Worm (Caenorhabditis elegans) whole organism, young adult: ENCODE results near the gene Y12A6A.1.

Experiments used
- C06A6.2 ChIP-seq: fragments of 200-800 bp; sonication (Bioruptor generic); conservative IDR thresholded peaks from 2 replicates; pipeline ENCODE4 v1.3.6; 2022; ENCODE audit warnings: missing genetic modification characterization, missing compliant biosample characterization
- F33H1.4 ChIP-seq: fragments of 200-800 bp; sonication (Bioruptor generic); IDR thresholded peaks from 2 replicates; pipeline ENCODE4 v1.3.6; 2022; ENCODE audit warnings: missing genetic modification reagents, missing genetic modification characterization, missing compliant biosample characterization
- F55B11.4 ChIP-seq: sonication (generic microtip); optimal IDR thresholded peaks from 2 replicates; lab custom pipeline; 2016; ENCODE audit warnings: missing compliant biosample characterization, missing genetic modification characterization, borderline replicate concordance; ENCODE audit not compliant: insufficient read depth
- F57A8.1 ChIP-seq: fragments of 200-800 bp; sonication (Bioruptor generic); optimal IDR thresholded peaks from 2 replicates; lab custom pipeline; 2018; ENCODE audit warnings: mild to moderate bottlenecking, missing genetic modification characterization, moderate library complexity, missing compliant biosample characterization
- K11D2.4 ChIP-seq: fragments of 200-800 bp; sonication (Bioruptor generic); IDR thresholded peaks from 2 replicates; pipeline ENCODE4 v1.3.6; 2022; ENCODE audit warnings: missing genetic modification reagents, missing genetic modification characterization, missing compliant biosample characterization
- K12H6.12 ChIP-seq: fragments of 200-800 bp; sonication (Bioruptor generic); optimal IDR thresholded peaks from 2 replicates; lab custom pipeline; 2018; ENCODE audit warnings: mild to moderate bottlenecking, missing genetic modification characterization, missing compliant biosample characterization
- T26A5.8 ChIP-seq: sonication (generic microtip); optimal IDR thresholded peaks from 2 replicates; lab custom pipeline; 2016; ENCODE audit warnings: missing genetic modification characterization, missing compliant biosample characterization
- Y53G8AR.9 ChIP-seq: fragments of 200-800 bp; sonication (Bioruptor generic); conservative IDR thresholded peaks from 2 replicates; pipeline ENCODE4 v1.3.6; 2022; ENCODE audit warnings: missing genetic modification reagents, missing genetic modification characterization, missing compliant biosample characterization
- Y95B8A.8 ChIP-seq: fragments of 200-800 bp; sonication (Bioruptor generic); IDR thresholded peaks from 2 replicates; pipeline ENCODE4 v1.3.6; 2022; ENCODE audit warnings: missing genetic modification reagents, missing genetic modification characterization, missing compliant biosample characterization
- akir-1 ChIP-seq: fragments of 200-800 bp; sonication (Bioruptor generic); optimal IDR thresholded peaks from 2 replicates; lab custom pipeline; 2018; ENCODE audit warnings: mild to moderate bottlenecking, missing genetic modification characterization, moderate library complexity, missing compliant biosample characterization
- aptf-2 ChIP-seq: fragments of 200-800 bp; sonication (Bioruptor generic); conservative IDR thresholded peaks from 2 replicates; pipeline ENCODE4 v1.3.6; 2022; ENCODE audit warnings: missing genetic modification reagents, missing genetic modification characterization, missing compliant biosample characterization
- atf-7 ChIP-seq: sonication (generic microtip); optimal IDR thresholded peaks from 2 replicates; lab custom pipeline; 2017; ENCODE audit warnings: mild to moderate bottlenecking, missing genetic modification characterization, missing compliant biosample characterization
- attf-6 ChIP-seq: fragments of 200-800 bp; sonication (Bioruptor generic); IDR thresholded peaks from 2 replicates; pipeline ENCODE4 v1.3.6; 2022; ENCODE audit warnings: missing genetic modification reagents, missing genetic modification characterization, missing compliant biosample characterization
- cebp-1 ChIP-seq, 2 experiments: fragments of 200-800 bp in 1 of 2; sonication (Bioruptor generic) in 1 of 2; sonication (generic microtip) in 1 of 2; IDR thresholded peaks in 1 of 2; optimal IDR thresholded peaks in 1 of 2; 2 replicates each; pipeline versions ENCODE4 v1.3.6 to Lab custom; 2017 to 2022; ENCODE audit warnings: missing compliant biosample characterization in 2 of 2, missing genetic modification characterization in 2 of 2, mild to moderate bottlenecking in 1 of 2, missing genetic modification reagents in 1 of 2, moderate library complexity in 1 of 2
- cebp-2 ChIP-seq: fragments of 200-800 bp; sonication (Bioruptor generic); IDR thresholded peaks from 2 replicates; pipeline ENCODE4 v1.3.6; 2022; ENCODE audit warnings: missing genetic modification characterization, missing compliant biosample characterization
- ceh-40 ChIP-seq: fragments of 200-800 bp; sonication (Bioruptor generic); IDR thresholded peaks from 2 replicates; pipeline ENCODE4 v1.3.6; 2022; ENCODE audit warnings: missing genetic modification characterization, missing compliant biosample characterization
- ceh-58 ChIP-seq: fragments of 200-800 bp; sonication (Bioruptor generic); IDR thresholded peaks from 2 replicates; pipeline ENCODE4 v1.3.6; 2022; ENCODE audit warnings: missing genetic modification characterization, missing compliant biosample characterization
- chd-7 ChIP-seq: sonication (generic microtip); optimal IDR thresholded peaks from 2 replicates; lab custom pipeline; 2016; ENCODE audit warnings: mild to moderate bottlenecking, missing genetic modification characterization, moderate library complexity, missing compliant biosample characterization
- efl-1 ChIP-seq: fragments of 150-350 bp; optimal IDR thresholded peaks from 2 replicates; lab custom pipeline; 2014; ENCODE audit warnings: missing biosample characterization, missing genetic modification reagents, missing genetic modification characterization
- egl-18 ChIP-seq: fragments of 200-800 bp; sonication (Bioruptor generic); IDR thresholded peaks from 2 replicates; pipeline ENCODE4 v1.3.6; 2022; ENCODE audit warnings: missing genetic modification reagents, missing genetic modification characterization, missing compliant biosample characterization
- ekl-4 ChIP-seq: fragments of 200-800 bp; sonication (Bioruptor generic); IDR thresholded peaks from 2 replicates; pipeline ENCODE4 v1.3.6; 2022; ENCODE audit warnings: missing genetic modification reagents, missing genetic modification characterization, missing compliant biosample characterization
- fkh-3 ChIP-seq: sonication (generic microtip); optimal IDR thresholded peaks from 2 replicates; lab custom pipeline; 2016; ENCODE audit warnings: mild to moderate bottlenecking, missing genetic modification characterization, missing compliant biosample characterization
- hmg-20 ChIP-seq: fragments of 200-800 bp; sonication (Bioruptor generic); IDR thresholded peaks from 2 replicates; pipeline ENCODE4 v1.3.6; 2022; ENCODE audit warnings: missing genetic modification reagents, missing genetic modification characterization, missing compliant biosample characterization
- let-526 ChIP-seq: fragments of 200-800 bp; sonication (Bioruptor generic); IDR thresholded peaks from 2 replicates; pipeline ENCODE4 v1.3.6; 2022; ENCODE audit warnings: missing genetic modification reagents, missing genetic modification characterization, missing compliant biosample characterization
- lir-1 ChIP-seq: fragments of 200-800 bp; sonication (Bioruptor generic); conservative IDR thresholded peaks from 2 replicates; pipeline ENCODE4 v1.3.6; 2022; ENCODE audit warnings: missing genetic modification reagents, missing genetic modification characterization, missing compliant biosample characterization
- lsl-1 ChIP-seq: fragments of 200-800 bp; sonication (Bioruptor generic); optimal IDR thresholded peaks from 2 replicates; lab custom pipeline; 2018; ENCODE audit warnings: mild to moderate bottlenecking, missing genetic modification characterization, moderate library complexity, missing compliant biosample characterization
- lsy-27 ChIP-seq: sonication (generic microtip); optimal IDR thresholded peaks from 2 replicates; lab custom pipeline; 2017; ENCODE audit warnings: missing genetic modification characterization, mild to moderate bottlenecking, missing compliant biosample characterization, antibody characterized with exemption, missing genotype, borderline replicate concordance; ENCODE audit not compliant: insufficient read depth
- madf-10 ChIP-seq: sonication (generic microtip); optimal IDR thresholded peaks from 2 replicates; lab custom pipeline; 2016; ENCODE audit warnings: mild to moderate bottlenecking, missing genetic modification characterization, missing compliant biosample characterization
- madf-3 ChIP-seq: fragments of 200-800 bp; sonication (Bioruptor generic); IDR thresholded peaks from 2 replicates; pipeline ENCODE4 v1.3.6; 2022; ENCODE audit warnings: missing genetic modification reagents, missing genetic modification characterization, missing compliant biosample characterization
- madf-6 ChIP-seq: fragments of 200-800 bp; sonication (Bioruptor generic); IDR thresholded peaks from 2 replicates; pipeline ENCODE4 v1.3.6; 2022; ENCODE audit warnings: missing genetic modification reagents, missing genetic modification characterization, missing compliant biosample characterization
- madf-8 ChIP-seq: fragments of 200-800 bp; sonication (Bioruptor generic); conservative IDR thresholded peaks from 2 replicates; pipeline ENCODE4 v1.3.6; 2022; ENCODE audit warnings: missing genetic modification reagents, missing genetic modification characterization, missing compliant biosample characterization
- mcd-1 ChIP-seq: fragments of 200-800 bp; sonication (Bioruptor generic); IDR thresholded peaks from 2 replicates; pipeline ENCODE4 v1.3.6; 2022; ENCODE audit warnings: missing genetic modification reagents, missing genetic modification characterization, missing compliant biosample characterization
- mes-4 ChIP-seq: sonication (generic microtip); optimal IDR thresholded peaks from 2 replicates; lab custom pipeline; 2016; ENCODE audit warnings: missing genotype, missing genetic modification characterization, missing compliant biosample characterization
- pbrm-1 ChIP-seq: fragments of 200-800 bp; sonication (Bioruptor generic); IDR thresholded peaks from 2 replicates; pipeline ENCODE4 v1.3.6; 2022; ENCODE audit warnings: missing genetic modification reagents, missing genetic modification characterization, missing compliant biosample characterization
- pha-4 ChIP-seq: fragments of 150-350 bp; sonication (generic microtip); optimal IDR thresholded peaks from 2 replicates; lab custom pipeline; 2014; ENCODE audit warnings: missing biosample characterization, missing genetic modification reagents, missing genetic modification characterization
- rcor-1 ChIP-seq: fragments of 200-800 bp; sonication (Bioruptor generic); IDR thresholded peaks from 2 replicates; pipeline ENCODE4 v1.3.6; 2022; ENCODE audit warnings: missing genetic modification reagents, missing genetic modification characterization, missing compliant biosample characterization
- rec-8 ChIP-seq, 2 experiments: sonication (generic microtip); optimal IDR thresholded peaks; 2 replicates each; lab custom pipeline; 2016; ENCODE audit warnings: mild to moderate bottlenecking in 2 of 2, missing genetic modification characterization in 2 of 2, missing genetic modification reagents in 2 of 2, missing genotype in 2 of 2, missing biosample characterization in 1 of 2, missing compliant biosample characterization in 1 of 2, moderate library complexity in 1 of 2
- repo-1 ChIP-seq: sonication (generic microtip); optimal IDR thresholded peaks from 2 replicates; lab custom pipeline; 2017; ENCODE audit warnings: mild to moderate bottlenecking, missing genetic modification characterization, missing compliant biosample characterization
- rpc-1 ChIP-seq, 2 experiments: fragments of 150-350 bp in 1 of 2; sonication (generic microtip) in 1 of 2; optimal IDR thresholded peaks; 2 replicates each; lab custom pipeline; 2014 to 2018; ENCODE audit warnings: missing biosample characterization in 1 of 2, missing genetic modification characterization in 1 of 2, missing genetic modification reagents in 1 of 2, missing genotype in 1 of 2
- snpc-4 ChIP-seq, 5 experiments: fragments of 150-350 bp in 1 of 5; sonication (generic microtip) in 4 of 5; optimal IDR thresholded peaks; 2 replicates each; lab custom pipeline; 2014 to 2018; ENCODE audit warnings: missing genetic modification characterization in 5 of 5, missing biosample characterization in 3 of 5, antibody characterized with exemption in 2 of 5, mild to moderate bottlenecking in 2 of 5, missing compliant biosample characterization in 2 of 5, missing genotype in 2 of 5, moderate library complexity in 2 of 5, missing genetic modification reagents in 1 of 5
- somi-1 ChIP-seq: fragments of 200-800 bp; sonication (Bioruptor generic); optimal IDR thresholded peaks from 2 replicates; lab custom pipeline; 2018; ENCODE audit warnings: mild to moderate bottlenecking, missing genetic modification characterization, missing compliant biosample characterization
- sptf-2 ChIP-seq: fragments of 200-800 bp; sonication (Bioruptor generic); optimal IDR thresholded peaks from 2 replicates; lab custom pipeline; 2018; ENCODE audit warnings: mild to moderate bottlenecking, missing genetic modification characterization, missing compliant biosample characterization
- tbp1 ChIP-seq: fragments of 200-800 bp; sonication (Bioruptor generic); optimal IDR thresholded peaks from 2 replicates; lab custom pipeline; 2018; ENCODE audit warnings: mild to moderate bottlenecking, missing genetic modification characterization, missing compliant biosample characterization
- tbx-9 ChIP-seq: sonication (generic microtip); optimal IDR thresholded peaks from 2 replicates; lab custom pipeline; 2016; ENCODE audit warnings: borderline replicate concordance, missing genetic modification characterization, inconsistent platforms, missing compliant biosample characterization
- tlf-1 ChIP-seq: fragments of 200-800 bp; sonication (Bioruptor generic); optimal IDR thresholded peaks from 2 replicates; lab custom pipeline; 2018; ENCODE audit warnings: mild to moderate bottlenecking, missing genetic modification characterization, missing compliant biosample characterization
- xnd-1 ChIP-seq: sonication (generic microtip); optimal IDR thresholded peaks from 2 replicates; lab custom pipeline; 2016; ENCODE audit warnings: missing genotype, missing genetic modification reagents, missing genetic modification characterization, missing compliant biosample characterization

Y12A6A.1 gene

DNA sequence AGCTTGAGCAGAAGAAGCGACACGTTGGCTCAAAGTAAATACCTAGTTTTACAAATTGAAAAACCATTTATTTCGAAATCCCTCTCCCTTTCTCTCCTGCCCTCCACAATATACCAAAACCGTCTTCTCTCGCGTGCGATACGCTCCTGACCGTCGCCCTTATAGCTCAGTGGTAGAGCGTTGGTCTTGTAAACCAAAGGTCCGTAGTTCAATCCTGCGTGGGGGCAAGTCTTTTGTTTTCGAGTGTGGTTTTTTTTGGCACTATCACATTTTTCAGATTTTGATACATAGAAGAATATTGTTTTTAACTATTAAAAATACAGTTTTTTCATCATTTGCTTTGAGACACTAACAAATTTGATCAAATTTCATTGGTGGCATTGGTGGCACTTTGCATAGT, 32.0 kb upstream of the Y12A6A.1 start:
- TF ChIP-seq T26A5.8 (tag; lab: Kevin White, UChicago): no peak
- peak; percentile 42; the same call in 1 of the 2 replicates for TF ChIP-seq madf-6 (GFP tag; lab: Robert Waterston, UW)
- TF ChIP-seq repo-1 (tag; lab: Kevin White, UChicago): no peak
- TF ChIP-seq F57A8.1 (GFP tag; lab: Kevin White, UChicago): no peak
- TF ChIP-seq somi-1: no peak
- no peak for TF ChIP-seq lsy-27 (tag; lab: Kevin White, UChicago)
- no peak for TF ChIP-seq F33H1.4 (GFP tag; lab: Robert Waterston, UW)
- no peak for TF ChIP-seq Y53G8AR.9 (GFP tag; lab: Robert Waterston, UW)
- peak; percentile 31; the same call in 1 of the 2 replicates for TF ChIP-seq lir-1 (GFP tag; lab: Robert Waterston, UW)
- 0 out of 2 replicates have a peak, but pooled peaks have one; percentile 44 for TF ChIP-seq ceh-58 (GFP tag; lab: Robert Waterston, UW)
- TF ChIP-seq aptf-2: no peak
- peak; percentile 59 for TF ChIP-seq chd-7
- TF ChIP-seq ekl-4 (GFP tag; lab: Robert Waterston, UW): 0 out of 2 replicates have a peak, but pooled peaks have one; percentile 28
- no peak for TF ChIP-seq K11D2.4 (GFP tag; lab: Robert Waterston, UW)
- no peak for TF ChIP-seq F55B11.4 (tag; lab: Kevin White, UChicago)
- TF ChIP-seq cebp-2: no peak
- peak; percentile 91 for TF ChIP-seq tbp1
- TF ChIP-seq tlf-1 (GFP tag; lab: Kevin White, UChicago): no peak
- TF ChIP-seq xnd-1 (tag; lab: Kevin White, UChicago): no peak
- TF ChIP-seq sptf-2: peak; percentile 68
- no peak for TF ChIP-seq attf-6
- no peak for TF ChIP-seq let-526 (GFP tag; lab: Robert Waterston, UW)
- TF ChIP-seq tbx-9 (tag; lab: Kevin White, UChicago): no peak
- TF ChIP-seq fkh-3: no peak
- peak; percentile 92 for TF ChIP-seq pbrm-1 (GFP tag; lab: Robert Waterston, UW)
- peak; percentile 21 for TF ChIP-seq atf-7 (tag; lab: Kevin White, UChicago)
- TF ChIP-seq K12H6.12 (tag; lab: Kevin White, UChicago): peak; percentile 20
- TF ChIP-seq madf-8 (GFP tag; lab: Robert Waterston, UW): no peak
- no peak for TF ChIP-seq egl-18 (GFP tag; lab: Robert Waterston, UW)
- TF ChIP-seq rec-8 (tag; optimal IDR thresholded peaks at IDR 0.05; lab: Kevin White, UChicago): peak in 1 of 2 experiments; percentile 74
- no peak for TF ChIP-seq akir-1
- TF ChIP-seq snpc-4 (GFP tag; optimal IDR thresholded peaks at IDR 0.05; lab: Kevin White, UChicago): peak; percentile 64
- TF ChIP-seq snpc-4 (tag; optimal IDR thresholded peaks at IDR 0.05; lab: Kevin White, UChicago): peak in 3 of 4 experiments; percentile 16 to 74 (median 68)
- TF ChIP-seq madf-10 (tag; lab: Kevin White, UChicago): peak; percentile 20
- no peak for TF ChIP-seq lsl-1 (GFP tag; lab: Kevin White, UChicago)
- TF ChIP-seq hmg-20 (GFP tag; lab: Robert Waterston, UW): peak; percentile 57; the same call in 1 of the 2 replicates
- peak; percentile 85 for TF ChIP-seq ceh-40 (GFP tag; lab: Robert Waterston, UW)
- peak; percentile 62; the same call in 1 of the 2 replicates for TF ChIP-seq cebp-1 (GFP tag; IDR thresholded peaks at IDR 0.05; lab: Robert Waterston, UW)
- TF ChIP-seq cebp-1 (tag; optimal IDR thresholded peaks at IDR 0.05; lab: Kevin White, UChicago): no peak
- no peak for TF ChIP-seq C06A6.2 (GFP tag; lab: Robert Waterston, UW)
- TF ChIP-seq mes-4 (tag; lab: Kevin White, UChicago): peak; percentile 11
- TF ChIP-seq rcor-1 (GFP tag; lab: Robert Waterston, UW): peak; percentile 70
- peak; percentile 94 for TF ChIP-seq rpc-1 (optimal IDR thresholded peaks at IDR 0.05; lab: Kevin White, UChicago)
- peak; percentile 96 for TF ChIP-seq rpc-1 (tag; optimal IDR thresholded peaks at IDR 0.05; lab: Kevin White, UChicago)
- no peak for TF ChIP-seq mcd-1 (GFP tag; lab: Robert Waterston, UW)
- no peak for TF ChIP-seq Y95B8A.8
- TF ChIP-seq pha-4 (tag; lab: Kevin White, UChicago): no peak
- no peak for TF ChIP-seq madf-3 (GFP tag; lab: Robert Waterston, UW)
- TF ChIP-seq efl-1 (GFP tag; lab: Kevin White, UChicago): no peak
